Worm (Caenorhabditis elegans) whole organism, mixed stage, embryonic: ENCODE measurements around the gene tpi-1.

ENCODE experiments used
- M03D4.4 ChIP-seq: sonication (generic microtip); optimal IDR thresholded peaks from 2 replicates; lab custom pipeline; 2017; ENCODE audit warnings: mild to moderate bottlenecking, missing genetic modification characterization, missing compliant biosample characterization
- bed-3 ChIP-seq: fragments of 200-800 bp; sonication (Bioruptor generic); optimal IDR thresholded peaks from 3 replicates; lab custom pipeline; 2018; ENCODE audit warnings: mild to moderate bottlenecking, missing genetic modification characterization, moderate library complexity, missing compliant biosample characterization
- blmp-1 ChIP-seq: fragments of 150-350 bp; optimal IDR thresholded peaks from 2 replicates; lab custom pipeline; 2014; ENCODE audit warnings: missing biosample characterization, missing genetic modification characterization
- ceh-39 ChIP-seq: fragments of 150-350 bp; optimal IDR thresholded peaks from 2 replicates; lab custom pipeline; 2014; ENCODE audit warnings: missing biosample characterization, missing genetic modification characterization
- ceh-43 ChIP-seq: fragments of 200-800 bp; sonication (Bioruptor generic); optimal IDR thresholded peaks from 2 replicates; lab custom pipeline; 2018; ENCODE audit warnings: mild to moderate bottlenecking, missing genetic modification characterization, moderate library complexity, missing compliant biosample characterization
- ceh-83 ChIP-seq: fragments of 200-800 bp; sonication (Bioruptor generic); optimal IDR thresholded peaks from 2 replicates; lab custom pipeline; 2018; ENCODE audit warnings: mild to moderate bottlenecking, missing genetic modification characterization, missing compliant biosample characterization
- ces-1 ChIP-seq: fragments of 150-350 bp; optimal IDR thresholded peaks from 2 replicates; lab custom pipeline; 2014; ENCODE audit warnings: missing biosample characterization, missing genetic modification reagents, missing genetic modification characterization
- cnd-1 ChIP-seq: fragments of 200-800 bp; sonication (Bioruptor generic); optimal IDR thresholded peaks from 2 replicates; lab custom pipeline; 2018; ENCODE audit warnings: mild to moderate bottlenecking, missing genetic modification characterization, missing compliant biosample characterization
- drap-1 ChIP-seq: fragments of 200-800 bp; sonication (Bioruptor generic); optimal IDR thresholded peaks from 3 replicates; lab custom pipeline; 2018; ENCODE audit warnings: mild to moderate bottlenecking, missing genetic modification characterization, missing compliant biosample characterization
- elt-1 ChIP-seq: sonication (generic microtip); optimal IDR thresholded peaks from 2 replicates; lab custom pipeline; 2017; ENCODE audit warnings: missing genetic modification characterization, mild to moderate bottlenecking, missing compliant biosample characterization, antibody characterized with exemption, moderate library complexity, borderline replicate concordance; ENCODE audit not compliant: insufficient read depth
- elt-3 ChIP-seq: fragments of 150-350 bp; optimal IDR thresholded peaks from 2 replicates; lab custom pipeline; 2014; ENCODE audit warnings: missing biosample characterization, missing genetic modification characterization
- flh-1 ChIP-seq: fragments of 200-800 bp; sonication (Bioruptor generic); optimal IDR thresholded peaks from 2 replicates; lab custom pipeline; 2018; ENCODE audit warnings: mild to moderate bottlenecking, missing genetic modification characterization, moderate library complexity, missing compliant biosample characterization
- ham-2 ChIP-seq: fragments of 200-800 bp; sonication (Bioruptor generic); optimal IDR thresholded peaks from 2 replicates; lab custom pipeline; 2018; ENCODE audit warnings: mild to moderate bottlenecking, missing genetic modification characterization, missing compliant biosample characterization
- lin-32 ChIP-seq: fragments of 200-800 bp; sonication (Bioruptor generic); optimal IDR thresholded peaks from 2 replicates; lab custom pipeline; 2018; ENCODE audit warnings: mild to moderate bottlenecking, missing genetic modification characterization, missing compliant biosample characterization
- lsy-2 ChIP-seq: fragments of 150-350 bp; optimal IDR thresholded peaks from 2 replicates; lab custom pipeline; 2014; ENCODE audit warnings: missing biosample characterization, missing genetic modification characterization
- mab-5 ChIP-seq: fragments of 150-350 bp; optimal IDR thresholded peaks from 2 replicates; lab custom pipeline; 2014; ENCODE audit warnings: missing biosample characterization, missing genetic modification characterization
- mls-2 ChIP-seq: sonication (generic microtip); optimal IDR thresholded peaks from 2 replicates; lab custom pipeline; 2016; ENCODE audit warnings: mild to moderate bottlenecking, missing genetic modification characterization, moderate library complexity, missing compliant biosample characterization
- nhr-12 ChIP-seq: fragments of 150-350 bp; optimal IDR thresholded peaks from 2 replicates; lab custom pipeline; 2014; ENCODE audit warnings: missing biosample characterization, missing genetic modification characterization
- nhr-2 ChIP-seq: fragments of 150-350 bp; optimal IDR thresholded peaks from 2 replicates; lab custom pipeline; 2014; ENCODE audit warnings: missing biosample characterization, missing genetic modification characterization
- nhr-237 ChIP-seq: fragments of 150-350 bp; optimal IDR thresholded peaks from 2 replicates; lab custom pipeline; 2014; ENCODE audit warnings: missing biosample characterization, missing genetic modification characterization
- nhr-28 ChIP-seq: fragments of 150-350 bp; optimal IDR thresholded peaks from 2 replicates; lab custom pipeline; 2014; ENCODE audit warnings: missing biosample characterization, missing genetic modification characterization
- nhr-76 ChIP-seq: sonication (generic microtip); optimal IDR thresholded peaks from 2 replicates; lab custom pipeline; 2017; ENCODE audit warnings: missing biosample characterization, missing genetic modification characterization
- pha-4 ChIP-seq: fragments of 150-350 bp; optimal IDR thresholded peaks from 2 replicates; lab custom pipeline; 2018; ENCODE audit warnings: missing biosample characterization, missing genetic modification reagents, missing genetic modification characterization
- snpc-4 ChIP-seq: fragments of 150-350 bp; optimal IDR thresholded peaks from 2 replicates; lab custom pipeline; 2014; ENCODE audit warnings: missing biosample characterization, missing genetic modification characterization
- sptf-1 ChIP-seq: sonication (generic microtip); optimal IDR thresholded peaks from 2 replicates; lab custom pipeline; 2017; ENCODE audit warnings: mild to moderate bottlenecking, missing genetic modification characterization, moderate library complexity, missing compliant biosample characterization
- tbx-8 ChIP-seq: fragments of 200-800 bp; sonication (Bioruptor generic); optimal IDR thresholded peaks from 2 replicates; lab custom pipeline; 2018; ENCODE audit warnings: mild to moderate bottlenecking, missing genetic modification characterization, moderate library complexity, missing compliant biosample characterization
- unc-120 ChIP-seq: sonication (generic microtip); optimal IDR thresholded peaks from 2 replicates; lab custom pipeline; 2017; ENCODE audit warnings: missing genetic modification characterization, missing compliant biosample characterization; ENCODE audit not compliant: poor library complexity, severe bottlenecking
- unc-39 ChIP-seq: fragments of 150-350 bp; optimal IDR thresholded peaks from 2 replicates; lab custom pipeline; 2014; ENCODE audit warnings: missing biosample characterization, missing genetic modification characterization
- unc-62 ChIP-seq: fragments of 150-350 bp; optimal IDR thresholded peaks from 2 replicates; lab custom pipeline; 2014; ENCODE audit warnings: missing biosample characterization, missing genetic modification reagents, missing genetic modification characterization
- zip-8 ChIP-seq: fragments of 150-350 bp; optimal IDR thresholded peaks from 2 replicates; lab custom pipeline; 2014; ENCODE audit warnings: missing biosample characterization, missing genetic modification characterization
- ztf-11 ChIP-seq: fragments of 150-350 bp; optimal IDR thresholded peaks from 2 replicates; lab custom pipeline; 2014; ENCODE audit warnings: missing biosample characterization, missing genetic modification characterization

Gene tpi-1

ce11 chrII:12023315-12023878 is 15.5 kb downstream of the tpi-1 start, which contains the start of gene Y17G7B.12:
Gene Y17G7B.12 (plus strand): TSS chrII:12023861.
- TF ChIP-seq ces-1 (GFP tag; lab: Kevin White, UChicago) (peak; percentile 39), lsy-2 (tag; lab: Kevin White, UChicago) (peak; percentile 89), ztf-11 (no peak)

ce11 chrII:12008772-12009171 is 30.2 kb downstream of the tpi-1 start, which contains the start of gene glb-29:
Gene glb-29 (plus strand): TSS chrII:12009072.
- TF ChIP-seq ceh-83 (GFP tag; lab: Kevin White, UChicago) (no peak), unc-39 (tag; lab: Kevin White, UChicago) (no peak), M03D4.4 (tag; lab: Kevin White, UChicago) (no peak), mab-5 (no peak)
- TF ChIP-seq, all 35 proteins: peak for 0

ce11 chrII:12006575-12007098 is 32.3 kb downstream of the tpi-1 start, which contains the start of gene mcm-2:
Gene mcm-2 (minus strand): TSS chrII:12006625.
- TF ChIP-seq snpc-4 (no peak), mab-5 (no peak), pha-4 (tag; lab: Kevin White, UChicago) (no peak), tbx-8 (no peak), flh-1 (GFP tag; lab: Kevin White, UChicago) (no peak), zip-8 (tag; lab: Kevin White, UChicago) (peak; percentile 69), M03D4.4 (tag; lab: Kevin White, UChicago) (no peak), mls-2 (tag; lab: Kevin White, UChicago) (no peak), nhr-12 (tag; lab: Kevin White, UChicago) (no peak), lsy-2 (tag; lab: Kevin White, UChicago) (no peak), unc-120 (tag; lab: Kevin White, UChicago) (no peak), nhr-76 (no peak), ceh-83 (GFP tag; lab: Kevin White, UChicago) (no peak), nhr-237 (tag; lab: Kevin White, UChicago) (peak; percentile 1), elt-3 (tag; lab: Kevin White, UChicago) (no peak), blmp-1 (tag; lab: Kevin White, UChicago) (no peak), sptf-1 (tag; lab: Kevin White, UChicago) (no peak), drap-1 (GFP tag; lab: Kevin White, UChicago) (no peak), elt-1 (tag; lab: Kevin White, UChicago) (peak; percentile 17), ceh-39 (tag; lab: Kevin White, UChicago) (no peak), lin-32 (GFP tag; lab: Kevin White, UChicago) (no peak)

- TF ChIP-seq snpc-4 (no peak), nhr-237 (tag; lab: Kevin White, UChicago) (no peak), nhr-28 (tag; lab: Kevin White, UChicago) (no peak), ceh-43 (GFP tag; lab: Kevin White, UChicago) (no peak), tbx-8 (no peak), nhr-2 (tag; lab: Kevin White, UChicago) (no peak), ham-2 (GFP tag; lab: Kevin White, UChicago) (no peak), unc-39 (tag; lab: Kevin White, UChicago) (no peak), mab-5 (no peak), unc-120 (tag; lab: Kevin White, UChicago) (no peak), pha-4 (tag; lab: Kevin White, UChicago) (no peak), mls-2 (tag; lab: Kevin White, UChicago) (no peak), ztf-11 (no peak), bed-3 (GFP tag; lab: Kevin White, UChicago) (no peak), ceh-83 (GFP tag; lab: Kevin White, UChicago) (no peak), flh-1 (GFP tag; lab: Kevin White, UChicago) (no peak), ces-1 (GFP tag; lab: Kevin White, UChicago) (no peak)
- TF ChIP-seq, all 35 proteins: peak for 0
Observed at ce11 chrII:12005981-12006380, 33.0 kb downstream of the tpi-1 start.

ce11 chrII:11998903-11999302 is 40.0 kb downstream of the tpi-1 start, which contains the start of gene Y17G7B.23:
Gene Y17G7B.23 (plus strand): TSS chrII:11999203.
- no peak for TF ChIP-seq nhr-28 (tag; lab: Kevin White, UChicago)
- TF ChIP-seq elt-3 (tag; lab: Kevin White, UChicago), result no peak
- TF ChIP-seq cnd-1 (tag; lab: Kevin White, UChicago), result no peak
- no peak for TF ChIP-seq tbx-8
- TF ChIP-seq lin-32 (GFP tag; lab: Kevin White, UChicago), result no peak
- no peak for TF ChIP-seq bed-3 (GFP tag; lab: Kevin White, UChicago)
- TF ChIP-seq unc-62 (GFP tag; lab: Kevin White, UChicago), result no peak
- TF ChIP-seq sptf-1 (tag; lab: Kevin White, UChicago), result no peak
